Worm (Caenorhabditis elegans) whole organism, L4/young adult: ENCODE data around the gene dod-22.

Experiments
- W03F9.2 ChIP-seq: fragments of 150-350 bp; optimal IDR thresholded peaks from 2 replicates; lab custom pipeline; 2014; ENCODE audit warnings: missing biosample characterization, missing genetic modification characterization
- dao-5 ChIP-seq: sonication (generic microtip); optimal IDR thresholded peaks from 2 replicates; lab custom pipeline; 2016; ENCODE audit warnings: missing genotype, missing genetic modification characterization, moderate library complexity, missing compliant biosample characterization
- him-1 ChIP-seq: sonication (generic microtip); optimal IDR thresholded peaks from 2 replicates; lab custom pipeline; 2016; ENCODE audit warnings: missing genotype, missing genetic modification reagents, missing genetic modification characterization, missing compliant biosample characterization

DNA sequence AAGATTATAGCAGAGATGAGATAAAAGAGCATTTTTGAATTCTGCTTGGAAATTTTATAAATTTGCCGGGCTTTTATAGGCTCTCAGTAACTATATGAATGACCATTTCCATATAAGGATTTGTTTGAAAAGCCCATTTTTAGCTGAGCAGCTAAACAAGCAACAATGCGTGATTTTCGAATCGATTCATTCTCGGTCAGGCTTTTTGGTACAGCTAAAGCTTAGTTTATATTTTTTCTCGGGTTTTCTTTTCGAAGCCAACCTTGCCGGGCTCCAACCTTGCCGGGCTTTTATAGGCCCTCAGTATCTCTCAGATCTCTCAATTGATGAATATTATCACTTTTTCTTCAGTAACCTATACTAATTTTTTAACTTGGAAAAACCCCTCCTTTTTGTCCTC lies 40.8 kb upstream of the dod-22 start, which contains the start of gene srlf-4:
- TF ChIP-seq W03F9.2 (no peak), dao-5 (tag; lab: Kevin White, UChicago) (no peak), him-1 (tag; lab: Kevin White, UChicago) (no peak)
